Worm (Caenorhabditis elegans): ENCODE results near the gene Y38F2AR.3.

DNA sequence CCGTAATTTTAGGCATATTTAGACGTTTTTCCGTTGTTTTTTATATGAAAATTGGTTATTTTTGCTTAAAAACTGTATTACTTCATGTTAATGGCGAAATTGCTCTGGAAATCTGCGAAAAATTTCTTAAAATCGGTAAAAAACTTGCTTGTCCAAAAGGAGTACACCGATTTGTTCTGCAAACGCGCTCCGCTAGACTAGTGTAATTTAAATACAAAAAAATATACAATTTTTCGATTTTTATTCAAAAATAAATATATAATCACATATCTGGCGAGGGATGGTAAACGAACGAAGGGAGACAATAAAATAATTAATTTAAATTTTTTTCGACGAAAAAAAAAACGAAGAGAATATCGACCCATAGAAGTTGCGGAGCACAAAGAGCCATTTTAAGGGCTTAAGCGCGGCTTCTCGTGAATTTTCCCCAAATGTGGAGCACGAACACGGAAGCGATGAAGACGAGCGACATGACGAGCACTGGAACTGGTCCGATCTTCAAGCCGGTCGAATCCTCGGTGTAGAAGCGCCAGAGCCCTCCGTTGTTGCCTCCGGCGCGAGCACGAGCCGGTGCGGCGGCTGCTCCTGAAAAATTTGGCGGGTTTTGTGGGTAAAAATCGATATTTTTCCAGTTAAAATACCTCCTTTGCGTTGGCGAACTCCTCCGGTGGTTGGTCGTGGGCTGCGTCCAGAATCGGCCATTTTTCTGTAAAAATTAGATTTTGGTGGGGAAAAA lies 4.3 kb downstream of the Y38F2AR.3 start, which contains the start of gene sec-61.B:
- TF ChIP-seq him-1 (tag; optimal IDR thresholded peaks at IDR 0.05) (no peak), dao-5 (tag; optimal IDR thresholded peaks at IDR 0.05) (no peak)
